Fruit fly (Drosophila melanogaster): ENCODE measurements around the gene RabGGTb.

- TF ChIP-seq psq (optimal IDR thresholded peaks at IDR 0.05) (no peak), ttk (optimal IDR thresholded peaks at IDR 0.05) (no peak), Sin3A (optimal IDR thresholded peaks at IDR 0.05) (no peak), insv (optimal IDR thresholded peaks at IDR 0.05) (no peak), Myc (optimal IDR thresholded peaks at IDR 0.05) (no peak)
Measured at dm6 chr2L:2910957-2911356, 32.0 kb downstream of the RabGGTb start.

Data from Kc167 (cell line).